Fruit fly (Drosophila melanogaster) whole organism, wandering third instar larva: ENCODE results near the gene Sb.

Experiments
- Abd-B ChIP-seq: fragments of >200 bp; optimal IDR thresholded peaks from 2 replicates; lab custom pipeline; 2017; ENCODE audit warnings: missing biosample characterization, missing genetic modification characterization
- CG32264 ChIP-seq: fragments of 200-800 bp; sonication (Bioruptor generic); optimal IDR thresholded peaks from 2 replicates; lab custom pipeline; 2016; ENCODE audit warnings: missing biosample characterization, missing genetic modification characterization
- CG9705 ChIP-seq: fragments of 200-800 bp; sonication (Bioruptor generic); optimal IDR thresholded peaks from 2 replicates; lab custom pipeline; 2018; ENCODE audit warnings: missing biosample characterization, mild to moderate bottlenecking, missing genetic modification characterization
- CrebA ChIP-seq: fragments of 200-800 bp; sonication (Bioruptor generic); optimal IDR thresholded peaks from 2 replicates; lab custom pipeline; 2016; ENCODE audit warnings: missing biosample characterization, mild to moderate bottlenecking, missing genetic modification characterization, borderline replicate concordance
- Dfd ChIP-seq: fragments of >200 bp; optimal IDR thresholded peaks from 2 replicates; lab custom pipeline; 2017; ENCODE audit warnings: missing biosample characterization, missing genetic modification characterization
- Dif ChIP-seq: fragments of 200-275, 200-300 bp; sonication (Bioruptor generic); optimal IDR thresholded peaks from 2 replicates; lab custom pipeline; 2018; ENCODE audit warnings: missing biosample characterization, missing genetic modification characterization; ENCODE audit not compliant: partially characterized antibody
- GATAd ChIP-seq: sonication (Bioruptor generic); optimal IDR thresholded peaks from 2 replicates; lab custom pipeline; 2016; ENCODE audit warnings: missing biosample characterization, missing genetic modification characterization
- HLH106 ChIP-seq: fragments of 200-800 bp; optimal IDR thresholded peaks from 3 replicates; lab custom pipeline; 2019; ENCODE audit warnings: missing biosample characterization, mild to moderate bottlenecking, missing genetic modification characterization, moderate library complexity
- Hnf4 ChIP-seq: fragments of 200-800 bp; sonication (Bioruptor generic); optimal IDR thresholded peaks from 2 replicates; lab custom pipeline; 2016; ENCODE audit warnings: missing biosample characterization, mild to moderate bottlenecking, missing genetic modification characterization
- Hr78 ChIP-seq: fragments of >200 bp; optimal IDR thresholded peaks from 2 replicates; lab custom pipeline; 2017; ENCODE audit warnings: missing biosample characterization, missing genetic modification characterization
- Hr83 ChIP-seq: fragments of 200-300 bp; sonication (Bioruptor generic); optimal IDR thresholded peaks from 2 replicates; lab custom pipeline; 2016; ENCODE audit warnings: missing biosample characterization, mild to moderate bottlenecking, missing genetic modification characterization, moderate library complexity; ENCODE audit not compliant: poor library complexity, severe bottlenecking
- Jra ChIP-seq: sonication (Bioruptor generic); optimal IDR thresholded peaks from 2 replicates; lab custom pipeline; 2016; ENCODE audit warnings: missing biosample characterization, missing genetic modification characterization
- Mio ChIP-seq: sonication (Bioruptor generic); optimal IDR thresholded peaks from 2 replicates; lab custom pipeline; 2016; ENCODE audit warnings: missing biosample characterization, missing genetic modification characterization
- Myc ChIP-seq: fragments of >200 bp; optimal IDR thresholded peaks from 2 replicates; lab custom pipeline; 2017
- N ChIP-seq: fragments of >200 bp; optimal IDR thresholded peaks from 2 replicates; lab custom pipeline; 2018; ENCODE audit warnings: missing biosample characterization, missing external identifiers, missing genetic modification characterization
- OdsH ChIP-seq: fragments of 200-800 bp; sonication (Bioruptor generic); optimal IDR thresholded peaks from 2 replicates; lab custom pipeline; 2016; ENCODE audit warnings: missing biosample characterization, mild to moderate bottlenecking, missing genetic modification characterization
- Rel ChIP-seq, 2 experiments: fragments of 200-800 bp; sonication (Bioruptor generic) in 1 of 2; optimal IDR thresholded peaks; 2 replicates in 1 of 2; 3 replicates in 1 of 2; lab custom pipeline; 2016 to 2019; ENCODE audit warnings: mild to moderate bottlenecking in 2 of 2, missing biosample characterization in 2 of 2, missing genetic modification characterization in 2 of 2, moderate library complexity in 1 of 2
- Sp1 ChIP-seq: fragments of 200-800 bp; sonication (Bioruptor generic); optimal IDR thresholded peaks from 3 replicates; lab custom pipeline; 2019; ENCODE audit warnings: missing biosample characterization, mild to moderate bottlenecking, missing genetic modification characterization, moderate library complexity
- Vsx2 ChIP-seq: fragments of 200-300, 225-300 bp; sonication (Bioruptor generic); optimal IDR thresholded peaks from 2 replicates; lab custom pipeline; 2018; ENCODE audit warnings: missing biosample characterization, missing genetic modification characterization; ENCODE audit not compliant: partially characterized antibody
- br ChIP-seq: fragments of 200-800 bp; sonication (Bioruptor generic); optimal IDR thresholded peaks from 2 replicates; lab custom pipeline; 2016; ENCODE audit warnings: missing biosample characterization, missing genetic modification characterization
- brk ChIP-seq: fragments of 200-800 bp; sonication (Bioruptor generic); optimal IDR thresholded peaks from 2 replicates; lab custom pipeline; 2016; ENCODE audit warnings: missing biosample characterization, mild to moderate bottlenecking, missing genetic modification characterization
- dl ChIP-seq, 2 experiments: fragments of 175-275, 200-275 bp in 1 of 2; fragments of 200-275 bp in 1 of 2; sonication (Bioruptor generic); optimal IDR thresholded peaks; lab custom pipeline; 2018; ENCODE audit warnings: mild to moderate bottlenecking in 2 of 2, missing biosample characterization in 2 of 2, missing genetic modification characterization in 2 of 2, moderate library complexity in 2 of 2; ENCODE audit not compliant: partially characterized antibody in 2 of 2, insufficient read depth in 1 of 2
- dmrt93B ChIP-seq: fragments of 200-800 bp; sonication (Bioruptor generic); optimal IDR thresholded peaks from 2 replicates; lab custom pipeline; 2018; ENCODE audit warnings: missing biosample characterization, mild to moderate bottlenecking, missing genetic modification characterization
- dsf ChIP-seq: sonication (Bioruptor generic); optimal IDR thresholded peaks from 2 replicates; lab custom pipeline; 2016; ENCODE audit warnings: missing biosample characterization, missing genetic modification characterization, borderline replicate concordance
- ey ChIP-seq: fragments of 200-800 bp; sonication (Bioruptor generic); optimal IDR thresholded peaks from 2 replicates; lab custom pipeline; 2016; ENCODE audit warnings: missing biosample characterization, missing genetic modification characterization
- foxo ChIP-seq, 2 experiments: fragments of 200-800 bp; sonication (Bioruptor generic); optimal IDR thresholded peaks; 2 replicates in 1 of 2; 3 replicates in 1 of 2; lab custom pipeline; 2016 to 2017; ENCODE audit warnings: missing biosample characterization in 2 of 2, missing genetic modification characterization in 2 of 2
- fru ChIP-seq: fragments of 200-800 bp; sonication (Bioruptor generic); optimal IDR thresholded peaks from 3 replicates; lab custom pipeline; 2016; ENCODE audit warnings: missing biosample characterization, mild to moderate bottlenecking, missing genetic modification characterization
- h ChIP-seq: fragments of 200-800 bp; sonication (Bioruptor generic); optimal IDR thresholded peaks from 3 replicates; lab custom pipeline; 2016; ENCODE audit warnings: missing biosample characterization, mild to moderate bottlenecking, missing genetic modification characterization
- jim ChIP-seq: fragments of 175-275, 200-325 bp; sonication (Bioruptor generic); optimal IDR thresholded peaks from 2 replicates; lab custom pipeline; 2016; ENCODE audit warnings: missing biosample characterization, mild to moderate bottlenecking, missing genetic modification characterization
- lola ChIP-seq: fragments of >200 bp; optimal IDR thresholded peaks from 2 replicates; lab custom pipeline; 2017; ENCODE audit warnings: missing biosample characterization, missing genetic modification characterization
- pan ChIP-seq: fragments of >200 bp; optimal IDR thresholded peaks from 2 replicates; lab custom pipeline; 2017
- psq ChIP-seq: fragments of 200-800 bp; sonication (Bioruptor generic); optimal IDR thresholded peaks from 3 replicates; lab custom pipeline; 2017; ENCODE audit warnings: missing biosample characterization, mild to moderate bottlenecking, missing genetic modification characterization, moderate library complexity
- rgr ChIP-seq: fragments of 200-800 bp; sonication (Bioruptor generic); optimal IDR thresholded peaks from 3 replicates; lab custom pipeline; 2016; ENCODE audit warnings: missing biosample characterization, mild to moderate bottlenecking, missing genetic modification characterization
- sage ChIP-seq: fragments of 200-800 bp; sonication (Bioruptor generic); optimal IDR thresholded peaks from 2 replicates; lab custom pipeline; 2016; ENCODE audit warnings: missing biosample characterization, mild to moderate bottlenecking, missing genetic modification characterization
- sv ChIP-seq: fragments of 200-800 bp; sonication (Bioruptor generic); optimal IDR thresholded peaks from 3 replicates; lab custom pipeline; 2016; ENCODE audit warnings: missing biosample characterization, missing genetic modification characterization
- tai ChIP-seq: sonication (Bioruptor generic); optimal IDR thresholded peaks from 2 replicates; lab custom pipeline; 2016; ENCODE audit warnings: missing biosample characterization, missing genetic modification characterization
- usp ChIP-seq: fragments of >200 bp; optimal IDR thresholded peaks from 2 replicates; lab custom pipeline; 2017; ENCODE audit warnings: missing biosample characterization, missing genetic modification characterization
- woc ChIP-seq: sonication (Bioruptor generic); optimal IDR thresholded peaks from 2 replicates; lab custom pipeline; 2016; ENCODE audit warnings: missing biosample characterization, mild to moderate bottlenecking, missing genetic modification characterization

The Sb gene

DNA sequence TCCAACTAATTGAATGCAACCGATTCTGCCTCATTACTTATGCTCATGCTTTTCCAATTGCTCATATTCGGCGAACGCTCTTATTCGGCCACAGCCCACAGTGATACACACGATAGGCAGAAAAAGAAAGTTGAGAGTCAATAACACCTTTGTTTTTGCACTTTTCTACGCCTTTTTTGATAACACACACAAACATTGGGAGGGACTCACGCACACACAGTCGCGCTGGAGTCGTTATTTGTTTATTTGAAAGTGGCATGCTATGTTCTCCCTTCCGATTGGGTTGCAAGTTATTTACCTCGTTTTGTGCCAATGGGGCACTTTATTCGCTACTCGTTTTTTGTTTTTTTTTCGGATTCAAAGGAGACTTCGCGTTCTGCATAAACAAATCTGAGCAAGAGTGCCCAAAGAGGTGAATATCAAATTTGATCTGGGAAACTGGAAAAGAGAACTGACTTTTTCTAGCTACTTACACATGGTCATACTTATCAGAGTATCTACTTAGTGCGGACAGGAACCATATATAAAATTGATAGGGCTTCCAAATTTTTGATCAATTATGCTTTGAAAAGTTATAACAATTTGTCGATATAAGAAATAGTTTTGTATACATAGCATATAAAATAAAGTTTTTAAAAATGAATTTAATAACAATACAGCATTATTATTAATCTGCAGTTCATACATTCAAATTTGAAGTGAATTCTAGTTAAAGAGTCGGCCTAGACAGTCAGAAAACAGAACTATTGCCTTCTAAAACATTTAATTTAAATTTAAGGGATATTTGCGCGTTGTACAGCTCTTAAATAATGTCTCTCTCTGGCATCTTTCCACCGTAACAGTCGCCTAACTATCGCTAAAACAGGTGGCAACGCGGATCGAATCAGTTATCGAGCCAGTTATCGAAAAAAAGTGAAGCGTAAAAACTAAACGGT, 17.4 kb upstream of the Sb start, which contains the start of the genes Mhcl and Akt:
Gene Mhcl, minus strand, starts transcription at position 429 of the 935 bp plus-strand sequence.
Gene Akt, plus strand, starts transcription at position 896 of the 935 bp plus-strand sequence.
- TF ChIP-seq Myc (lab: Kevin White, UChicago) (peak; percentile 27), HLH106 (peak; percentile 37), sv (GFP tag; lab: Kevin White, UChicago) (peak; percentile 6), foxo (GFP tag; optimal IDR thresholded peaks at IDR 0.05; lab: Kevin White, UChicago) (peak in 1 of 2 experiments; percentile 1), Hr83 (no peak), Hnf4 (GFP tag; lab: Kevin White, UChicago) (peak; percentile 3), Mio (GFP tag; lab: Kevin White, UChicago) (no peak), tai (GFP tag; lab: Kevin White, UChicago) (peak; percentile 17), brk (GFP tag; lab: Kevin White, UChicago) (peak; percentile 14)

- TF ChIP-seq CrebA (GFP tag; lab: Kevin White, UChicago) (peak; percentile 91), Mio (GFP tag; lab: Kevin White, UChicago) (peak; percentile 42), Sp1 (peak; percentile 51), brk (GFP tag; lab: Kevin White, UChicago) (peak; percentile 88), Jra (GFP tag; lab: Kevin White, UChicago) (peak; percentile 75), dmrt93B (GFP tag; lab: Kevin White, UChicago) (no peak), CG32264 (GFP tag; lab: Kevin White, UChicago) (no peak), Hr78 (peak; percentile 91), sage (GFP tag; lab: Kevin White, UChicago) (peak; percentile 14), jim (GFP tag; lab: Kevin White, UChicago) (no peak), tai (GFP tag; lab: Kevin White, UChicago) (peak; percentile 64), lola (no peak), Dif (GFP tag; lab: Kevin White, UChicago) (peak; percentile 79), h (GFP tag; lab: Kevin White, UChicago) (peak; percentile 99), Rel (GFP tag; optimal IDR thresholded peaks at IDR 0.05; lab: Kevin White, UChicago) (peak; percentile 49), Rel (tag; optimal IDR thresholded peaks at IDR 0.05; lab: Kevin White, UChicago) (peak; percentile 93), rgr (GFP tag; lab: Kevin White, UChicago) (peak; percentile 62), OdsH (GFP tag; lab: Kevin White, UChicago) (peak; percentile 53), usp (GFP tag; lab: Kevin White, UChicago) (no peak), dl (GFP tag; optimal IDR thresholded peaks at IDR 0.05; lab: Kevin White, UChicago; ENCODE audit: insufficient read depth in 1 of 2, partially characterized antibody in 2 of 2) (no peak), Dfd (GFP tag; lab: Kevin White, UChicago) (no peak), pan (lab: Kevin White, UChicago) (no peak), N (GFP tag; lab: Kevin White, UChicago) (peak; percentile 100), psq (GFP tag; lab: Kevin White, UChicago) (peak; percentile 12), Hr83 (peak; percentile 98), fru (GFP tag; lab: Kevin White, UChicago) (peak; percentile 73), ey (GFP tag; lab: Kevin White, UChicago) (peak; percentile 25), br (GFP tag; lab: Kevin White, UChicago) (peak; percentile 72), Hnf4 (GFP tag; lab: Kevin White, UChicago) (peak; percentile 81), Vsx2 (no peak), Abd-B (peak; percentile 71), CG9705 (GFP tag; lab: Kevin White, UChicago) (no peak), sv (GFP tag; lab: Kevin White, UChicago) (no peak), dsf (no peak), Myc (lab: Kevin White, UChicago) (no peak), HLH106 (peak; percentile 44), foxo (GFP tag; optimal IDR thresholded peaks at IDR 0.05; lab: Kevin White, UChicago) (peak; percentile 19 to 54), GATAd (GFP tag; lab: Kevin White, UChicago) (no peak), woc (no peak)
These were observed 16.4 kb upstream of the Sb start for dm6 chr3R:16099268-16100240.
